Fruit fly (Drosophila melanogaster) whole organism, adult: ENCODE results near the gene twin.

Experiments
- CG11617 ChIP-seq: fragments of 200-800 bp; sonication (Bioruptor generic); optimal IDR thresholded peaks from 2 replicates; lab custom pipeline; 2017; ENCODE audit warnings: mild to moderate bottlenecking, missing biosample characterization, missing genetic modification reagents, missing genetic modification characterization
- CG12768 ChIP-seq: fragments of 200-800 bp; sonication (Bioruptor generic); optimal IDR thresholded peaks from 2 replicates; lab custom pipeline; 2017; ENCODE audit warnings: missing biosample characterization, missing genetic modification characterization, mild to moderate bottlenecking, moderate library complexity, missing genetic modification reagents
- CG14711 ChIP-seq: fragments of 200-800 bp; sonication (Bioruptor generic); optimal IDR thresholded peaks from 2 replicates; lab custom pipeline; 2018; ENCODE audit warnings: missing biosample characterization, mild to moderate bottlenecking, missing genetic modification characterization, moderate library complexity
- CG1620 ChIP-seq: fragments of 200-800 bp; sonication (Bioruptor generic); optimal IDR thresholded peaks from 2 replicates; lab custom pipeline; 2016; ENCODE audit warnings: missing biosample characterization, missing genetic modification characterization
- CG7045 ChIP-seq: fragments of 200-800 bp; sonication (Bioruptor generic); optimal IDR thresholded peaks from 2 replicates; lab custom pipeline; 2017; ENCODE audit warnings: missing biosample characterization, mild to moderate bottlenecking, missing genetic modification characterization
- CG7101 ChIP-seq: fragments of 200-800 bp; sonication (Bioruptor generic); optimal IDR thresholded peaks from 2 replicates; lab custom pipeline; 2018; ENCODE audit warnings: missing biosample characterization, mild to moderate bottlenecking, missing genetic modification characterization, moderate library complexity
- Crg-1 ChIP-seq: fragments of 200-800 bp; sonication (Bioruptor generic); optimal IDR thresholded peaks from 2 replicates; lab custom pipeline; 2016; ENCODE audit warnings: missing biosample characterization, missing genetic modification characterization
- Hr96 ChIP-seq: fragments of 200-800 bp; sonication (Bioruptor generic); optimal IDR thresholded peaks from 2 replicates; lab custom pipeline; 2016; ENCODE audit warnings: missing biosample characterization, missing genetic modification characterization
- Mnt ChIP-seq: fragments of 200-800 bp; sonication (Bioruptor generic); optimal IDR thresholded peaks from 2 replicates; lab custom pipeline; 2016; ENCODE audit warnings: missing biosample characterization, mild to moderate bottlenecking, missing genetic modification characterization
- bab1 ChIP-seq: fragments of 200-800 bp; sonication (Bioruptor generic); optimal IDR thresholded peaks from 3 replicates; lab custom pipeline; 2019; ENCODE audit warnings: missing biosample characterization, mild to moderate bottlenecking, missing genetic modification characterization, moderate library complexity
- cic ChIP-seq: fragments of 200-800 bp; sonication (Bioruptor generic); optimal IDR thresholded peaks from 2 replicates; lab custom pipeline; 2017; ENCODE audit warnings: missing biosample characterization, mild to moderate bottlenecking, missing genetic modification characterization, moderate library complexity
- ovo ChIP-seq: fragments of 200-800 bp; sonication (Bioruptor generic); optimal IDR thresholded peaks from 2 replicates; lab custom pipeline; 2016; ENCODE audit warnings: missing biosample characterization, missing genetic modification characterization
- tj ChIP-seq: fragments of 200-800 bp; sonication (Bioruptor generic); optimal IDR thresholded peaks from 3 replicates; lab custom pipeline; 2017; ENCODE audit warnings: missing biosample characterization, mild to moderate bottlenecking, missing genetic modification characterization, moderate library complexity
- toe ChIP-seq: fragments of 200-800 bp; sonication (Bioruptor generic); optimal IDR thresholded peaks from 2 replicates; lab custom pipeline; 2016; ENCODE audit warnings: missing biosample characterization, missing genetic modification characterization

DNA sequence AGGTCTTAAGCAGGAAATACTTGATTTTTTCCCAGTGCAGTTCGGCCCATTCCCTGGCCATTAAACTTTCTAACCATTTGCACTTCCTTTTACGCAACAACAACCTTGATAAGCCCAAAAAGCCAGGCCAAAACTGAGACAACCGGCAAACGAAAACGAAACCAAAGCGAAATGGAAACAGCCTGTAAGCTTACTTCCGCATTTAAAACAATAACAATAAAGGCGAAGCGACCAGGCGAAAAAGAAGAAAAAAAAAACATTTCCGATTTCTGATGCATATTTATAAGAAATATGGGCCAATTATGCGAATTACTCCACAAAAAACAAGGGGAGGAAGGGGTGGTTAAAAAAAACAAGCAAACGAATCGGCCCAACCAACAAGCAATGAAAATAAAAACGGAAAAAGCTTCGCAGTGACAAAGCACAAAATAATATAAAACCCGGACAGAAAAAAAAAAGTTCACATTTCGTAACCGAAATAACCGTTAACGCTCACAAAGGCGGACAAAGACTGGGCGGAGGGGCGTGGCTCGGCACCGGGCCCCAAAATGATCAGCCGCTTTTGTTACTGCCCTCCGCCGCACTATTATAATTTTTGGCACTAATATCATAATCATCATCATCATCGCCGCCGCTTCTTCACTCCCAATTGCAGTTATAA is 16.4 kb downstream of the twin start:
- TF ChIP-seq CG1620 (GFP tag; lab: Kevin White, UChicago) (no peak), CG11617 (GFP tag; lab: Kevin White, UChicago) (no peak), Crg-1 (GFP tag; lab: Kevin White, UChicago) (no peak), CG7101 (tag; lab: Kevin White, UChicago) (no peak), CG14711 (tag; lab: Kevin White, UChicago) (no peak), ovo (no peak), Hr96 (GFP tag; lab: Kevin White, UChicago) (no peak), tj (GFP tag; lab: Kevin White, UChicago) (peak; percentile 7), toe (GFP tag; lab: Kevin White, UChicago) (no peak), cic (GFP tag; lab: Kevin White, UChicago) (no peak), bab1 (GFP tag; lab: Kevin White, UChicago) (no peak), CG12768 (GFP tag; lab: Kevin White, UChicago) (no peak), CG7045 (GFP tag; lab: Kevin White, UChicago) (no peak), Mnt (GFP tag; lab: Kevin White, UChicago) (no peak)
